Worm (Caenorhabditis elegans): ENCODE data around the gene F23A7.8.
"Not testable (repeated sequence)": the region's sequence is repeated elsewhere in the genome, so short reads cannot be mapped to it uniquely, and the experiment has no call there.

ce11 chrX:16212306-16212705, 867 bp upstream of the F23A7.8 start, which contains the start of gene F23A7.4:
- TF ChIP-seq aly-1 (tag; optimal IDR thresholded peaks at IDR 0.05); F13C5.2 (tag; optimal IDR thresholded peaks at IDR 0.05); B0310.2 (tag; optimal IDR thresholded peaks at IDR 0.05); ama-1 (optimal IDR thresholded peaks at IDR 0.05): not testable (repeated sequence)

Data from whole organism, early embryonic.